Worm (Caenorhabditis elegans): ENCODE data around the gene qui-1.

- TF ChIP-seq unc-130 (tag; optimal IDR thresholded peaks at IDR 0.05): no peak
- TF ChIP-seq ztf-11 (tag; optimal IDR thresholded peaks at IDR 0.05): no peak
- no peak for TF ChIP-seq mdl-1 (tag; optimal IDR thresholded peaks at IDR 0.05)
- no peak for TF ChIP-seq irx-1 (tag; optimal IDR thresholded peaks at IDR 0.05)
- no peak for TF ChIP-seq elt-3 (tag; optimal IDR thresholded peaks at IDR 0.05)
- TF ChIP-seq mef-2 (tag; optimal IDR thresholded peaks at IDR 0.05): no peak
- no peak for TF ChIP-seq dpl-1 (GFP tag; optimal IDR thresholded peaks at IDR 0.05)
- no peak for TF ChIP-seq snpc-4 (tag; optimal IDR thresholded peaks at IDR 0.05)
- no peak for TF ChIP-seq skn-1 (tag; optimal IDR thresholded peaks at IDR 0.05)
- TF ChIP-seq sox-4 (tag; optimal IDR thresholded peaks at IDR 0.05): no peak
- no peak for TF ChIP-seq sptf-1 (tag; optimal IDR thresholded peaks at IDR 0.05)
- no peak for TF ChIP-seq ceh-82 (tag; optimal IDR thresholded peaks at IDR 0.05)
- no peak for TF ChIP-seq lin-15B (tag; optimal IDR thresholded peaks at IDR 0.05)
- no peak for TF ChIP-seq swsn-7 (tag; optimal IDR thresholded peaks at IDR 0.05)
Observed at ce11 chrIV:13574733-13575132, 13.1 kb downstream of the qui-1 start, which contains the start of gene srd-10.
